Worm (Caenorhabditis elegans) whole organism, young adult: Measurements from ENCODE around the gene C33A12.3.
A peak's percentile ranks its signal among the peaks of the same experiment; 100 is the strongest.

Experiments used
- D2030.7 ChIP-seq: fragments of 200-800 bp; sonication (Bioruptor generic); IDR thresholded peaks from 2 replicates; pipeline ENCODE4 v1.3.6; 2022; ENCODE audit warnings: missing genetic modification reagents, missing genetic modification characterization, missing compliant biosample characterization
- F10E7.11 ChIP-seq: sonication (generic microtip); optimal IDR thresholded peaks from 2 replicates; lab custom pipeline; 2017; ENCODE audit warnings: mild to moderate bottlenecking, missing genetic modification characterization, moderate library complexity, missing compliant biosample characterization
- F57C9.4 ChIP-seq: sonication (generic microtip); optimal IDR thresholded peaks from 2 replicates; lab custom pipeline; 2017; ENCODE audit warnings: mild to moderate bottlenecking, missing genetic modification characterization, missing compliant biosample characterization
- K11D2.4 ChIP-seq: fragments of 200-800 bp; sonication (Bioruptor generic); IDR thresholded peaks from 2 replicates; pipeline ENCODE4 v1.3.6; 2022; ENCODE audit warnings: missing genetic modification reagents, missing genetic modification characterization, missing compliant biosample characterization
- T26A5.8 ChIP-seq: sonication (generic microtip); optimal IDR thresholded peaks from 2 replicates; lab custom pipeline; 2016; ENCODE audit warnings: missing genetic modification characterization, missing compliant biosample characterization
- Y56A3A.18 ChIP-seq: fragments of 200-800 bp; sonication (Bioruptor generic); IDR thresholded peaks from 2 replicates; pipeline ENCODE4 v1.3.6; 2022; ENCODE audit warnings: missing genetic modification reagents, missing genetic modification characterization, missing compliant biosample characterization
- attf-5 ChIP-seq: fragments of 200-800 bp; sonication (Bioruptor generic); optimal IDR thresholded peaks from 2 replicates; lab custom pipeline; 2018; ENCODE audit warnings: mild to moderate bottlenecking, missing genetic modification characterization, missing compliant biosample characterization
- bed-1 ChIP-seq: fragments of 200-800 bp; sonication (Bioruptor generic); IDR thresholded peaks from 2 replicates; pipeline ENCODE4 v1.3.6; 2022; ENCODE audit warnings: missing genetic modification reagents, missing genetic modification characterization, missing compliant biosample characterization
- ccch-3 ChIP-seq: fragments of 200-800 bp; sonication (Bioruptor generic); optimal IDR thresholded peaks from 2 replicates; lab custom pipeline; 2018; ENCODE audit warnings: mild to moderate bottlenecking, missing genetic modification characterization, missing compliant biosample characterization
- cebp-1 ChIP-seq, 2 experiments: fragments of 200-800 bp in 1 of 2; sonication (Bioruptor generic) in 1 of 2; sonication (generic microtip) in 1 of 2; IDR thresholded peaks in 1 of 2; optimal IDR thresholded peaks in 1 of 2; 2 replicates each; pipeline versions ENCODE4 v1.3.6 to Lab custom; 2017 to 2022; ENCODE audit warnings: missing compliant biosample characterization in 2 of 2, missing genetic modification characterization in 2 of 2, mild to moderate bottlenecking in 1 of 2, missing genetic modification reagents in 1 of 2, moderate library complexity in 1 of 2
- dpff-1 ChIP-seq: sonication (generic microtip); optimal IDR thresholded peaks from 2 replicates; lab custom pipeline; 2017; ENCODE audit warnings: mild to moderate bottlenecking, missing genetic modification characterization, missing compliant biosample characterization
- egl-44 ChIP-seq: fragments of 200-800 bp; sonication (Bioruptor generic); IDR thresholded peaks from 2 replicates; pipeline ENCODE4 v1.3.6; 2022; ENCODE audit warnings: missing genetic modification reagents, missing genetic modification characterization, missing compliant biosample characterization
- gei-17 ChIP-seq: fragments of 200-800 bp; sonication (Bioruptor generic); optimal IDR thresholded peaks from 2 replicates; lab custom pipeline; 2018; ENCODE audit warnings: mild to moderate bottlenecking, missing genetic modification characterization, missing compliant biosample characterization
- him-1 ChIP-seq: sonication (generic microtip); optimal IDR thresholded peaks from 2 replicates; lab custom pipeline; 2016; ENCODE audit warnings: missing genotype, missing genetic modification reagents, missing genetic modification characterization, missing compliant biosample characterization
- hlh-26 ChIP-seq: fragments of 200-800 bp; sonication (Bioruptor generic); conservative IDR thresholded peaks from 2 replicates; pipeline ENCODE4 v1.3.6; 2022; ENCODE audit warnings: missing genetic modification reagents, missing genetic modification characterization, missing compliant biosample characterization
- lin-35 ChIP-seq, 3 experiments: fragments of 150-350 bp in 2 of 3; sonication (generic microtip) in 1 of 3; optimal IDR thresholded peaks; 2 replicates each; lab custom pipeline; 2014 to 2018; ENCODE audit warnings: missing biosample characterization in 3 of 3, missing genetic modification characterization in 3 of 3, missing genetic modification reagents in 3 of 3
- lsl-1 ChIP-seq: fragments of 200-800 bp; sonication (Bioruptor generic); optimal IDR thresholded peaks from 2 replicates; lab custom pipeline; 2018; ENCODE audit warnings: mild to moderate bottlenecking, missing genetic modification characterization, moderate library complexity, missing compliant biosample characterization
- madf-10 ChIP-seq: sonication (generic microtip); optimal IDR thresholded peaks from 2 replicates; lab custom pipeline; 2016; ENCODE audit warnings: mild to moderate bottlenecking, missing genetic modification characterization, missing compliant biosample characterization
- madf-6 ChIP-seq: fragments of 200-800 bp; sonication (Bioruptor generic); IDR thresholded peaks from 2 replicates; pipeline ENCODE4 v1.3.6; 2022; ENCODE audit warnings: missing genetic modification reagents, missing genetic modification characterization, missing compliant biosample characterization
- nhr-80 ChIP-seq: sonication (generic microtip); optimal IDR thresholded peaks from 2 replicates; lab custom pipeline; 2016; ENCODE audit warnings: missing genetic modification characterization, missing compliant biosample characterization
- pbrm-1 ChIP-seq: fragments of 200-800 bp; sonication (Bioruptor generic); IDR thresholded peaks from 2 replicates; pipeline ENCODE4 v1.3.6; 2022; ENCODE audit warnings: missing genetic modification reagents, missing genetic modification characterization, missing compliant biosample characterization
- rcor-1 ChIP-seq: fragments of 200-800 bp; sonication (Bioruptor generic); IDR thresholded peaks from 2 replicates; pipeline ENCODE4 v1.3.6; 2022; ENCODE audit warnings: missing genetic modification reagents, missing genetic modification characterization, missing compliant biosample characterization
- rpc-1 ChIP-seq, 2 experiments: fragments of 150-350 bp in 1 of 2; sonication (generic microtip) in 1 of 2; optimal IDR thresholded peaks; 2 replicates each; lab custom pipeline; 2014 to 2018; ENCODE audit warnings: missing biosample characterization in 1 of 2, missing genetic modification characterization in 1 of 2, missing genetic modification reagents in 1 of 2, missing genotype in 1 of 2
- snpc-3.4 ChIP-seq: sonication (generic microtip); optimal IDR thresholded peaks from 2 replicates; lab custom pipeline; 2017; ENCODE audit warnings: missing genetic modification characterization, mild to moderate bottlenecking, missing compliant biosample characterization, antibody characterized with exemption, moderate library complexity, missing genotype, missing genetic modification reagents
- snpc-4 ChIP-seq, 5 experiments: fragments of 150-350 bp in 1 of 5; sonication (generic microtip) in 4 of 5; optimal IDR thresholded peaks; 2 replicates each; lab custom pipeline; 2014 to 2018; ENCODE audit warnings: missing genetic modification characterization in 5 of 5, missing biosample characterization in 3 of 5, antibody characterized with exemption in 2 of 5, mild to moderate bottlenecking in 2 of 5, missing compliant biosample characterization in 2 of 5, missing genotype in 2 of 5, moderate library complexity in 2 of 5, missing genetic modification reagents in 1 of 5
- somi-1 ChIP-seq: fragments of 200-800 bp; sonication (Bioruptor generic); optimal IDR thresholded peaks from 2 replicates; lab custom pipeline; 2018; ENCODE audit warnings: mild to moderate bottlenecking, missing genetic modification characterization, missing compliant biosample characterization
- sptf-2 ChIP-seq: fragments of 200-800 bp; sonication (Bioruptor generic); optimal IDR thresholded peaks from 2 replicates; lab custom pipeline; 2018; ENCODE audit warnings: mild to moderate bottlenecking, missing genetic modification characterization, missing compliant biosample characterization
- unc-130 ChIP-seq: sonication (generic microtip); optimal IDR thresholded peaks from 2 replicates; lab custom pipeline; 2016; ENCODE audit warnings: missing genetic modification reagents, missing genetic modification characterization, missing compliant biosample characterization
- zim-3 ChIP-seq: sonication (generic microtip); optimal IDR thresholded peaks from 2 replicates; lab custom pipeline; 2017; ENCODE audit warnings: mild to moderate bottlenecking, missing genetic modification characterization, moderate library complexity, missing compliant biosample characterization
- ztf-18 ChIP-seq: sonication (generic microtip); optimal IDR thresholded peaks from 2 replicates; lab custom pipeline; 2016; ENCODE audit warnings: missing genotype, mild to moderate bottlenecking, missing genetic modification characterization, missing compliant biosample characterization
- ztf-25 ChIP-seq: fragments of 200-800 bp; sonication (Bioruptor generic); IDR thresholded peaks from 2 replicates; pipeline ENCODE4 v1.3.6; 2022; ENCODE audit warnings: missing genetic modification reagents, missing genetic modification characterization, missing compliant biosample characterization
- ztf-26 ChIP-seq: sonication (generic microtip); optimal IDR thresholded peaks from 2 replicates; lab custom pipeline; 2017; ENCODE audit warnings: missing genetic modification characterization, missing compliant biosample characterization
- ztf-28 ChIP-seq: fragments of 200-800 bp; sonication (Bioruptor generic); IDR thresholded peaks from 2 replicates; pipeline ENCODE4 v1.3.6; 2022; ENCODE audit warnings: missing genetic modification reagents, missing genetic modification characterization, missing compliant biosample characterization

C33A12.3 gene

ce11 chrIV:9510439-9510838 is 2.4 kb downstream of the C33A12.3 start, which contains the start of gene C33A12.4:
TSS of gene C33A12.4 (minus strand) at chrIV:9510569.
- no peak for TF ChIP-seq hlh-26 (GFP tag; lab: Robert Waterston, UW)
- peak; percentile 7; the same call in 1 of the 2 replicates for TF ChIP-seq madf-6 (GFP tag; lab: Robert Waterston, UW)
- TF ChIP-seq dpff-1 (tag; lab: Kevin White, UChicago) = no peak
- TF ChIP-seq rcor-1 (GFP tag; lab: Robert Waterston, UW) = peak; percentile 7; the same call in 1 of the 2 replicates
- no peak for TF ChIP-seq cebp-1 (GFP tag; IDR thresholded peaks at IDR 0.05; lab: Robert Waterston, UW)
- TF ChIP-seq cebp-1 (tag; optimal IDR thresholded peaks at IDR 0.05; lab: Kevin White, UChicago) = peak; percentile 8
- no peak for TF ChIP-seq unc-130 (GFP tag; lab: Kevin White, UChicago)
- TF ChIP-seq snpc-4 (GFP tag; optimal IDR thresholded peaks at IDR 0.05; lab: Kevin White, UChicago) = no peak
- TF ChIP-seq snpc-4 (tag; optimal IDR thresholded peaks at IDR 0.05; lab: Kevin White, UChicago) = no peak
- TF ChIP-seq ccch-3 (GFP tag; lab: Kevin White, UChicago) = no peak
- TF ChIP-seq lin-35 (GFP tag; optimal IDR thresholded peaks at IDR 0.05; lab: Kevin White, UChicago) = no peak
- no peak for TF ChIP-seq Y56A3A.18

ce11 chrIV:9508612-9509011 is 4.2 kb downstream of the C33A12.3 start, which contains the start of gene ethe-1:
TSS of gene ethe-1 (minus strand) at chrIV:9508761.
- TF ChIP-seq snpc-4 (GFP tag; optimal IDR thresholded peaks at IDR 0.05; lab: Kevin White, UChicago) = no peak
- peak; percentile 9 to 47 (median 38) for TF ChIP-seq snpc-4 (tag; optimal IDR thresholded peaks at IDR 0.05; lab: Kevin White, UChicago)
- no peak for TF ChIP-seq lsl-1 (GFP tag; lab: Kevin White, UChicago)
- TF ChIP-seq F10E7.11 (tag; lab: Kevin White, UChicago) = no peak
- TF ChIP-seq madf-10 = no peak
- peak; percentile 18 for TF ChIP-seq nhr-80 (tag; lab: Kevin White, UChicago)
- TF ChIP-seq ztf-28 (GFP tag; lab: Robert Waterston, UW) = no peak
- TF ChIP-seq rcor-1 (GFP tag; lab: Robert Waterston, UW) = no peak
- no peak for TF ChIP-seq snpc-3.4 (tag; lab: Kevin White, UChicago)
- TF ChIP-seq T26A5.8 (tag; lab: Kevin White, UChicago) = no peak
- no peak for TF ChIP-seq madf-6 (GFP tag; lab: Robert Waterston, UW)
- no peak for TF ChIP-seq pbrm-1 (GFP tag; lab: Robert Waterston, UW)
- TF ChIP-seq, all 124 proteins: peak for 2

- TF ChIP-seq attf-5 (GFP tag; lab: Kevin White, UChicago) (no peak), K11D2.4 (GFP tag; lab: Robert Waterston, UW) (no peak), ztf-26 (tag; lab: Kevin White, UChicago) (no peak)
These were observed 6.6 kb downstream of the C33A12.3 start, which contains the start of gene ttr-9 for ce11 chrIV:9506251-9506650. TSS of gene ttr-9 (minus strand) at chrIV:9506351.

ce11 chrIV:9500100-9500499 is 12.7 kb downstream of the C33A12.3 start, which contains the start of gene ugt-21:
TSS of gene ugt-21 (plus strand) at chrIV:9500311.
- TF ChIP-seq rpc-1 (optimal IDR thresholded peaks at IDR 0.05; lab: Kevin White, UChicago) (no peak), rpc-1 (tag; optimal IDR thresholded peaks at IDR 0.05; lab: Kevin White, UChicago) (no peak)

ce11 chrIV:9499636-9500035 is 13.2 kb downstream of the C33A12.3 start:
- TF ChIP-seq F57C9.4 (tag; lab: Kevin White, UChicago) (no peak), ztf-18 (tag; lab: Kevin White, UChicago) (no peak), zim-3 (tag; lab: Kevin White, UChicago) (no peak), hlh-26 (GFP tag; lab: Robert Waterston, UW) (no peak), gei-17 (GFP tag; lab: Kevin White, UChicago) (no peak), ztf-25 (GFP tag; lab: Robert Waterston, UW) (no peak), somi-1 (GFP tag; lab: Kevin White, UChicago) (no peak), bed-1 (GFP tag; lab: Robert Waterston, UW) (no peak), him-1 (no peak), egl-44 (GFP tag; lab: Robert Waterston, UW) (no peak), cebp-1 (GFP tag; IDR thresholded peaks at IDR 0.05; lab: Robert Waterston, UW) (no peak), cebp-1 (tag; optimal IDR thresholded peaks at IDR 0.05; lab: Kevin White, UChicago) (no peak), sptf-2 (no peak), D2030.7 (no peak)
- TF ChIP-seq, all 124 proteins: peak for 0
